Fruit fly (Drosophila melanogaster): ENCODE measurements around the gene CG42818.
A peak's percentile ranks its signal among the peaks of the same experiment; 100 is the strongest.

DNA sequence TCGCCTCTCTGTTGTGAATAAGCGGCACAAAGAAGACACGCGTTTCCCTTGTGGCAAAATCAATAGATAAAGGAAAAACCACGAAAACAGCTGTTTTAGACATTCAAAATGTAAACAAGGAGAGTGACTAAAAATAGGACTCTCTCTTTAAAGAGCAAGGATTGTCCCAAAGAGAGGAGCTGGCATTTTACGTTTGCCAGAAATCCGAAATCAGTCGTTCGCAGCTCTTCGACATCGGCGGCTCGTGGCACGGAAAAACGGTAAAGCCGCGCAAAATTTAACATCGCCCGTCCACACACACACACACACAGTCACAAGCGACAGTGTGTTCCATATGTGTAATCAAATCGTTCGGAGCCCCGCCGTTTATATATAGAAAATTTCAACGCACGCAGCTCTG, 10.5 kb upstream of the CG42818 start, which contains the start of gene Ca-Ma2d:
- TF ChIP-seq CG2120 (GFP tag; optimal IDR thresholded peaks at IDR 0.05): no peak
- TF ChIP-seq insv (GFP tag; optimal IDR thresholded peaks at IDR 0.05): peak in 1 of 2 experiments; percentile 13
- no peak for TF ChIP-seq vfl (GFP tag; optimal IDR thresholded peaks at IDR 0.05)
- TF ChIP-seq CG4617 (GFP tag; optimal IDR thresholded peaks at IDR 0.05; ENCODE audit: borderline replicate concordance): no peak
- no peak for TF ChIP-seq CG10267 (tag; optimal IDR thresholded peaks at IDR 0.05)
- TF ChIP-seq Scr (GFP tag; IDR thresholded peaks at IDR 0.05; ENCODE audit: partially characterized antibody): no peak
- TF ChIP-seq CTCF (GFP tag; optimal IDR thresholded peaks at IDR 0.05): no peak
- no peak for TF ChIP-seq CG11247 (GFP tag; IDR thresholded peaks at IDR 0.05)
- TF ChIP-seq CG5245 (GFP tag; optimal IDR thresholded peaks at IDR 0.05): no peak
- no peak for TF ChIP-seq Atf6 (GFP tag; IDR thresholded peaks at IDR 0.05)
- no peak for TF ChIP-seq Hr39 (optimal IDR thresholded peaks at IDR 0.05)
- no peak for TF ChIP-seq Dfd (GFP tag; optimal IDR thresholded peaks at IDR 0.05)
- TF ChIP-seq NC2β (GFP tag; optimal IDR thresholded peaks at IDR 0.05): no peak
- TF ChIP-seq CG33557 (GFP tag; optimal IDR thresholded peaks at IDR 0.05): no peak
